Worm (Caenorhabditis elegans): ENCODE data around the gene srw-42.

Gene srw-42

ce11 chrV:16648317-16649018, 45.2 kb downstream of the srw-42 start, which contains the start of gene W06G6.20 (continued):
- TF ChIP-seq efl-1 (GFP tag; optimal IDR thresholded peaks at IDR 0.05) = no peak
- no peak for TF ChIP-seq nhr-120 (GFP tag; IDR thresholded peaks at IDR 0.05)
- no peak for TF ChIP-seq sdz-38 (tag; optimal IDR thresholded peaks at IDR 0.05)
- TF ChIP-seq ceh-58 (GFP tag; IDR thresholded peaks at IDR 0.05) = no peak
- TF ChIP-seq dpl-1 (GFP tag; optimal IDR thresholded peaks at IDR 0.05) = no peak
- TF ChIP-seq Y67H2A.10 (GFP tag; conservative IDR thresholded peaks at IDR 0.05) = no peak
- no peak for TF ChIP-seq C17E4.6 (GFP tag; IDR thresholded peaks at IDR 0.05)
- no peak for TF ChIP-seq zim-3 (tag; optimal IDR thresholded peaks at IDR 0.05)
- no peak for TF ChIP-seq F22D6.2 (tag; optimal IDR thresholded peaks at IDR 0.05)
- peak; percentile 72 for TF ChIP-seq die-1 (tag; optimal IDR thresholded peaks at IDR 0.05)
- peak; percentile 86 for TF ChIP-seq lin-26 (GFP tag; IDR thresholded peaks at IDR 0.05)
- peak; percentile 65 for TF ChIP-seq snpc-1.3 (tag; optimal IDR thresholded peaks at IDR 0.05; ENCODE audit: insufficient read depth)
- peak; percentile 61; the same call in 1 of the 2 replicates for TF ChIP-seq ztf-25 (GFP tag; IDR thresholded peaks at IDR 0.05)
- TF ChIP-seq snpc-4 (GFP tag; optimal IDR thresholded peaks at IDR 0.05) = peak; percentile 44
- TF ChIP-seq snpc-4 (tag; optimal IDR thresholded peaks at IDR 0.05) = peak in 3 of 4 experiments; percentile 29 to 85 (median 76)
- no peak for TF ChIP-seq zfh-2 (GFP tag; conservative IDR thresholded peaks at IDR 0.05)
- TF ChIP-seq unc-130 (GFP tag; optimal IDR thresholded peaks at IDR 0.05) = no peak
- TF ChIP-seq bed-2 (GFP tag; IDR thresholded peaks at IDR 0.05) = no peak
- no peak for TF ChIP-seq ztf-26 (tag; optimal IDR thresholded peaks at IDR 0.05)
- no peak for TF ChIP-seq ceh-79 (tag; optimal IDR thresholded peaks at IDR 0.05)
- TF ChIP-seq F52B5.7 (tag; optimal IDR thresholded peaks at IDR 0.05) = no peak
- TF ChIP-seq chd-7 (tag; optimal IDR thresholded peaks at IDR 0.05) = no peak
- TF ChIP-seq snpc-3.4 (tag; optimal IDR thresholded peaks at IDR 0.05) = peak; percentile 59
- TF ChIP-seq aptf-2 (GFP tag; conservative IDR thresholded peaks at IDR 0.05) = no peak
- TF ChIP-seq C06A6.2 (GFP tag; conservative IDR thresholded peaks at IDR 0.05) = no peak
- no peak for TF ChIP-seq tlf-1 (GFP tag; optimal IDR thresholded peaks at IDR 0.05)
- no peak; the same call in 1 of the 2 replicates for TF ChIP-seq rcor-1 (GFP tag; IDR thresholded peaks at IDR 0.05)
- no peak for TF ChIP-seq ama-1 (optimal IDR thresholded peaks at IDR 0.05)
- TF ChIP-seq ama-1 (GFP tag; optimal IDR thresholded peaks at IDR 0.05) = no peak
- TF ChIP-seq lag-1 (GFP tag; IDR thresholded peaks at IDR 0.05) = no peak
- peak; percentile 74 for TF ChIP-seq him-1 (tag; optimal IDR thresholded peaks at IDR 0.05)
- no peak for TF ChIP-seq K11D2.4 (GFP tag; IDR thresholded peaks at IDR 0.05)
- TF ChIP-seq dpff-1 (tag; optimal IDR thresholded peaks at IDR 0.05) = no peak
- TF ChIP-seq Y53F4B.3 (GFP tag; IDR thresholded peaks at IDR 0.05) = no peak
- TF ChIP-seq hmg-20 (GFP tag; IDR thresholded peaks at IDR 0.05) = no peak
- no peak for TF ChIP-seq somi-1 (GFP tag; optimal IDR thresholded peaks at IDR 0.05)
- no peak for TF ChIP-seq pha-4 (tag; optimal IDR thresholded peaks at IDR 0.05)
- TF ChIP-seq F57A8.1 (GFP tag; optimal IDR thresholded peaks at IDR 0.05) = no peak
- TF ChIP-seq lsl-1 (GFP tag; optimal IDR thresholded peaks at IDR 0.05) = no peak
- TF ChIP-seq B0019.2 (GFP tag; conservative IDR thresholded peaks at IDR 0.05) = no peak
- TF ChIP-seq madf-6 (GFP tag; IDR thresholded peaks at IDR 0.05) = no peak
- TF ChIP-seq bed-1 (GFP tag; IDR thresholded peaks at IDR 0.05) = no peak
- TF ChIP-seq lin-40 (tag; optimal IDR thresholded peaks at IDR 0.05) = no peak
- peak; percentile 10 for TF ChIP-seq lin-54 (GFP tag; optimal IDR thresholded peaks at IDR 0.05)
- peak; percentile 50; the same call in 1 of the 2 replicates for TF ChIP-seq hmg-1.2 (GFP tag; IDR thresholded peaks at IDR 0.05)
- no peak for TF ChIP-seq Y56A3A.18 (GFP tag; IDR thresholded peaks at IDR 0.05)
- TF ChIP-seq ztf-3 (GFP tag; optimal IDR thresholded peaks at IDR 0.05) = no peak
- TF ChIP-seq madf-10 (tag; optimal IDR thresholded peaks at IDR 0.05) = peak; percentile 3
- no peak for TF ChIP-seq ccch-3 (GFP tag; optimal IDR thresholded peaks at IDR 0.05)

All from whole organism, young adult.